Worm (Caenorhabditis elegans): ENCODE measurements around the gene Y105C5B.1413.
A peak's percentile ranks its signal among the peaks of the same experiment; 100 is the strongest.

The Y105C5B.1413 gene

ce11 chrIV:16220688-16221087 is 36.3 kb upstream of the Y105C5B.1413 start:
- TF ChIP-seq nhr-11 (tag; optimal IDR thresholded peaks at IDR 0.05) (no peak), ceh-63 (GFP tag; optimal IDR thresholded peaks at IDR 0.05) (no peak), F16B12.6 (tag; optimal IDR thresholded peaks at IDR 0.05) (no peak), fkh-10 (GFP tag; optimal IDR thresholded peaks at IDR 0.05) (no peak), unc-62 (GFP tag; optimal IDR thresholded peaks at IDR 0.05) (no peak), skn-1 (tag; optimal IDR thresholded peaks at IDR 0.05) (no peak)

- TF ChIP-seq alr-1 (tag; optimal IDR thresholded peaks at IDR 0.05; ENCODE audit: borderline replicate concordance): no peak
- TF ChIP-seq nhr-84 (tag; optimal IDR thresholded peaks at IDR 0.05): no peak
- TF ChIP-seq egl-27 (tag; optimal IDR thresholded peaks at IDR 0.05): no peak
- TF ChIP-seq ztf-11 (tag; optimal IDR thresholded peaks at IDR 0.05): no peak
- TF ChIP-seq lin-39 (tag; optimal IDR thresholded peaks at IDR 0.05): no peak
- no peak for TF ChIP-seq skn-1 (tag; optimal IDR thresholded peaks at IDR 0.05)
- TF ChIP-seq nhr-85 (tag): no peak
- no peak for TF ChIP-seq elt-3 (tag; optimal IDR thresholded peaks at IDR 0.05)
- no peak for TF ChIP-seq fkh-10 (GFP tag; optimal IDR thresholded peaks at IDR 0.05)
- no peak for TF ChIP-seq grh-1 (GFP tag; IDR thresholded peaks at IDR 0.05)
- no peak for TF ChIP-seq ztf-4 (tag; optimal IDR thresholded peaks at IDR 0.05)
- TF ChIP-seq nhr-47 (tag; optimal IDR thresholded peaks at IDR 0.05): no peak
Measured at ce11 chrIV:16216165-16216564, 31.7 kb upstream of the Y105C5B.1413 start.

ce11 chrIV:16210913-16211312 is 26.5 kb upstream of the Y105C5B.1413 start, which contains the start of gene H25K10.2:
Gene H25K10.2 (minus strand): TSS chrIV:16211013.
- TF ChIP-seq C34B4.2 (tag; optimal IDR thresholded peaks at IDR 0.05): no peak
- TF ChIP-seq ama-1 (optimal IDR thresholded peaks at IDR 0.05): no peak
- no peak for TF ChIP-seq elt-2 (tag; optimal IDR thresholded peaks at IDR 0.05)
- TF ChIP-seq efl-1 (optimal IDR thresholded peaks at IDR 0.05): no peak
- TF ChIP-seq efl-1 (GFP tag; optimal IDR thresholded peaks at IDR 0.05 in 1 of 2): no peak
- no peak for TF ChIP-seq nhr-77 (tag; optimal IDR thresholded peaks at IDR 0.05)
- TF ChIP-seq nhr-71 (tag; optimal IDR thresholded peaks at IDR 0.05): no peak
- TF ChIP-seq pax-3 (tag; optimal IDR thresholded peaks at IDR 0.05): no peak
- no peak for TF ChIP-seq lin-14 (GFP tag; optimal IDR thresholded peaks at IDR 0.05)
- TF ChIP-seq nhr-11 (tag; optimal IDR thresholded peaks at IDR 0.05): no peak
- no peak for TF ChIP-seq C16A3.4 (tag; optimal IDR thresholded peaks at IDR 0.05)
- no peak for TF ChIP-seq mdl-1 (tag; optimal IDR thresholded peaks at IDR 0.05)
- no peak for TF ChIP-seq alr-1 (tag; optimal IDR thresholded peaks at IDR 0.05; ENCODE audit: borderline replicate concordance)
- TF ChIP-seq efl-3 (GFP tag; optimal IDR thresholded peaks at IDR 0.05): no peak
- TF ChIP-seq pag-3 (tag; optimal IDR thresholded peaks at IDR 0.05; ENCODE audit: borderline replicate concordance, insufficient read depth): no peak
- TF ChIP-seq elt-3 (tag; optimal IDR thresholded peaks at IDR 0.05): no peak

- peak; percentile 90 for TF ChIP-seq elt-2 (tag; optimal IDR thresholded peaks at IDR 0.05)
- no peak for TF ChIP-seq egl-27 (tag; optimal IDR thresholded peaks at IDR 0.05)
- no peak for TF ChIP-seq sup-37 (GFP tag; optimal IDR thresholded peaks at IDR 0.05)
- TF ChIP-seq sox-4 (tag; optimal IDR thresholded peaks at IDR 0.05): no peak
- no peak for TF ChIP-seq ces-1 (GFP tag; optimal IDR thresholded peaks at IDR 0.05)
- no peak for TF ChIP-seq nhr-237 (tag; optimal IDR thresholded peaks at IDR 0.05)
- TF ChIP-seq nhr-71 (tag; optimal IDR thresholded peaks at IDR 0.05): no peak
- no peak for TF ChIP-seq nhr-11 (tag; optimal IDR thresholded peaks at IDR 0.05)
- no peak for TF ChIP-seq nhr-85 (tag)
- TF ChIP-seq rnt-1 (tag; optimal IDR thresholded peaks at IDR 0.05): no peak
- TF ChIP-seq irx-1 (tag; optimal IDR thresholded peaks at IDR 0.05): no peak
- TF ChIP-seq lin-35 (GFP tag; optimal IDR thresholded peaks at IDR 0.05): no peak
- TF ChIP-seq nhr-19 (GFP tag; conservative IDR thresholded peaks at IDR 0.05): no peak
- no peak for TF ChIP-seq dpl-1 (GFP tag; optimal IDR thresholded peaks at IDR 0.05)
- TF ChIP-seq tlp-1 (tag; optimal IDR thresholded peaks at IDR 0.05): peak; percentile 8
- TF ChIP-seq swsn-7 (tag; optimal IDR thresholded peaks at IDR 0.05): no peak
Measured at ce11 chrIV:16203373-16203772, 19.0 kb upstream of the Y105C5B.1413 start.
